Worm (Caenorhabditis elegans) whole organism, L3 larva: ENCODE data around the gene E02H9.6.
"Not testable (repeated sequence)": the region's sequence is repeated elsewhere in the genome, so short reads cannot be mapped to it uniquely, and the experiment has no call there.

Experiments
- R02D3.7 ChIP-seq: fragments of 150-350 bp; optimal IDR thresholded peaks from 2 replicates; lab custom pipeline; 2014; ENCODE audit warnings: missing biosample characterization, missing genetic modification characterization
- aly-2 ChIP-seq: fragments of 150-350 bp; optimal IDR thresholded peaks from 2 replicates; lab custom pipeline; 2014; ENCODE audit warnings: missing biosample characterization, missing genetic modification characterization
- ama-1 ChIP-seq: fragments of 150-350 bp; optimal IDR thresholded peaks from 2 replicates; lab custom pipeline; 2018
- ceh-28 ChIP-seq: fragments of 150-350 bp; optimal IDR thresholded peaks from 2 replicates; lab custom pipeline; 2014; ENCODE audit warnings: missing biosample characterization, missing genetic modification reagents, missing genetic modification characterization
- ceh-82 ChIP-seq: fragments of 150-350 bp; optimal IDR thresholded peaks from 2 replicates; lab custom pipeline; 2014; ENCODE audit warnings: missing biosample characterization, missing genetic modification characterization
- daf-12 ChIP-seq: fragments of 150-350 bp; optimal IDR thresholded peaks from 2 replicates; lab custom pipeline; 2014; ENCODE audit warnings: missing biosample characterization, missing genetic modification reagents, missing genetic modification characterization
- egl-5 ChIP-seq: fragments of 150-350 bp; optimal IDR thresholded peaks from 2 replicates; lab custom pipeline; 2017; ENCODE audit warnings: missing biosample characterization, missing genetic modification reagents, missing genetic modification characterization, inconsistent platforms
- elt-1 ChIP-seq: fragments of 150-350 bp; optimal IDR thresholded peaks from 2 replicates; lab custom pipeline; 2014; ENCODE audit warnings: missing biosample characterization, missing genetic modification characterization
- eor-1 ChIP-seq, 2 experiments: fragments of 150-350 bp; optimal IDR thresholded peaks; 2 replicates each; lab custom pipeline; 2014 to 2018; ENCODE audit warnings: missing biosample characterization in 2 of 2, missing genetic modification characterization in 2 of 2
- fkh-10 ChIP-seq: sonication (generic microtip); optimal IDR thresholded peaks from 2 replicates; lab custom pipeline; 2017; ENCODE audit warnings: missing biosample characterization, missing genetic modification reagents, missing genetic modification characterization
- fos-1 ChIP-seq: fragments of 150-350 bp; optimal IDR thresholded peaks from 2 replicates; lab custom pipeline; 2014; ENCODE audit warnings: missing biosample characterization, missing genetic modification characterization
- hmg-11 ChIP-seq: sonication (generic microtip); optimal IDR thresholded peaks from 2 replicates; lab custom pipeline; 2016; ENCODE audit warnings: missing genetic modification characterization, missing compliant biosample characterization
- lin-39 ChIP-seq: fragments of 150-350 bp; optimal IDR thresholded peaks from 2 replicates; lab custom pipeline; 2018; ENCODE audit warnings: missing biosample characterization, missing genetic modification reagents, missing genetic modification characterization
- lsy-12 ChIP-seq: sonication (generic microtip); optimal IDR thresholded peaks from 2 replicates; lab custom pipeline; 2016; ENCODE audit warnings: mild to moderate bottlenecking, missing genetic modification characterization, missing compliant biosample characterization
- mml-1 ChIP-seq: fragments of 150-350 bp; sonication (generic microtip); optimal IDR thresholded peaks from 3 replicates; lab custom pipeline; 2014; ENCODE audit warnings: missing biosample characterization, missing genetic modification characterization
- nfya-1 ChIP-seq: sonication (generic microtip); optimal IDR thresholded peaks from 2 replicates; lab custom pipeline; 2017; ENCODE audit warnings: missing genetic modification characterization, mild to moderate bottlenecking, missing compliant biosample characterization, antibody characterized with exemption, moderate library complexity; ENCODE audit not compliant: insufficient read depth
- nhr-11 ChIP-seq: fragments of 150-350 bp; optimal IDR thresholded peaks from 2 replicates; lab custom pipeline; 2014; ENCODE audit warnings: missing biosample characterization, missing genetic modification characterization
- nhr-12 ChIP-seq: fragments of 150-350 bp; optimal IDR thresholded peaks from 2 replicates; lab custom pipeline; 2014; ENCODE audit warnings: missing biosample characterization, missing genetic modification characterization
- nhr-23 ChIP-seq: fragments of 150-350 bp; optimal IDR thresholded peaks from 2 replicates; lab custom pipeline; 2014; ENCODE audit warnings: missing biosample characterization, missing genetic modification reagents, missing genetic modification characterization
- nhr-237 ChIP-seq: fragments of 150-350 bp; optimal IDR thresholded peaks from 2 replicates; lab custom pipeline; 2014; ENCODE audit warnings: missing biosample characterization, missing genetic modification characterization
- nhr-25 ChIP-seq: sonication (generic microtip); optimal IDR thresholded peaks from 2 replicates; lab custom pipeline; 2017; ENCODE audit warnings: missing biosample characterization, missing genetic modification characterization
- nhr-28 ChIP-seq: fragments of 150-350 bp; optimal IDR thresholded peaks from 2 replicates; lab custom pipeline; 2014; ENCODE audit warnings: missing biosample characterization, missing genetic modification characterization
- nhr-43 ChIP-seq: sonication (generic microtip); optimal IDR thresholded peaks from 2 replicates; lab custom pipeline; 2016; ENCODE audit warnings: mild to moderate bottlenecking, missing genetic modification characterization, missing compliant biosample characterization; ENCODE audit not compliant: poor library complexity, severe bottlenecking
- nhr-67 ChIP-seq: fragments of 150-350 bp; optimal IDR thresholded peaks from 2 replicates; lab custom pipeline; 2014; ENCODE audit warnings: missing biosample characterization, missing genetic modification characterization
- nhr-76 ChIP-seq: fragments of 150-350 bp; sonication (generic microtip); optimal IDR thresholded peaks from 5 replicates; lab custom pipeline; 2014; ENCODE audit warnings: missing biosample characterization, missing genetic modification characterization
- pqm-1 ChIP-seq: fragments of 150-350 bp; optimal IDR thresholded peaks from 2 replicates; lab custom pipeline; 2017; ENCODE audit warnings: missing biosample characterization, missing genetic modification characterization, inconsistent platforms
- skn-1 ChIP-seq: fragments of 150-350 bp; optimal IDR thresholded peaks from 2 replicates; lab custom pipeline; 2014; ENCODE audit warnings: missing biosample characterization, missing genetic modification characterization
- snpc-4 ChIP-seq: fragments of 150-350 bp; optimal IDR thresholded peaks from 2 replicates; lab custom pipeline; 2014; ENCODE audit warnings: missing biosample characterization, missing genetic modification characterization
- unc-39 ChIP-seq: sonication (generic microtip); optimal IDR thresholded peaks from 4 replicates; lab custom pipeline; 2017; ENCODE audit warnings: missing biosample characterization, missing genetic modification characterization
- unc-62 ChIP-seq: fragments of 150-350 bp; sonication (generic microtip); optimal IDR thresholded peaks from 4 replicates; lab custom pipeline; 2014; ENCODE audit warnings: missing biosample characterization, missing genetic modification reagents, missing genetic modification characterization
- zag-1 ChIP-seq: fragments of 150-350 bp; optimal IDR thresholded peaks from 2 replicates; lab custom pipeline; 2014; ENCODE audit warnings: missing biosample characterization, missing genetic modification characterization
- ztf-11 ChIP-seq: fragments of 150-350 bp; optimal IDR thresholded peaks from 2 replicates; lab custom pipeline; 2014; ENCODE audit warnings: missing biosample characterization, missing genetic modification characterization
- ztf-4 ChIP-seq: fragments of 150-350 bp; optimal IDR thresholded peaks from 2 replicates; lab custom pipeline; 2014; ENCODE audit warnings: missing biosample characterization, missing genetic modification characterization

Gene E02H9.6

DNA sequence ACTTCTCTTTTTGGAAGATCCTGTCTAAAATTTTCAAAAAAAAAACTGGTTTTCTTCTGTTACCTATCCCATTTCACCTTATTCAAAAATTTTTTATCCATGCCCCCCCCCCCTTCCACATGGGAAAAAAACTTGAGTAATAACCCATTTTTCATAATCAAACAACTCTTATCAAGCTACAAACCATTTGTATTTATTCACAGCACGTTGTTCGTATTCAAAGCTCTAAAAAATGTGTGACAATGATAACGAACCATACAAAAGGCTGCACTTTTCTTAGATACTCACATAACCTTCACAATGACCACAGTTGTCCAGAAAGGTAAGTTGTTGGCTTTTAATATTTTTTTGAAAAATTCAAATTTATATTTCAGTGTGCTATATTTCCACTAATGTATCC lies at the start of gene E02H9.6:
Gene E02H9.6 (plus strand): TSS at position 301 of the 400 bp plus-strand sequence.
- not testable (repeated sequence) for TF ChIP-seq snpc-4; aly-2 (tag; lab: Kevin White, UChicago); nhr-67
- TF ChIP-seq, all 47 proteins: peak for 0; not testable (repeated sequence) for 47

ce11 chrIII:2386483-2386882 lies 49.4 kb upstream of the E02H9.6 start, which contains the start of gene H14E04.3:
Gene H14E04.3, minus strand, starts transcription at chrIII:2386583.
- TF ChIP-seq ceh-82, result no peak
- no peak for TF ChIP-seq unc-39
- no peak for TF ChIP-seq daf-12
- no peak for TF ChIP-seq aly-2 (tag; lab: Kevin White, UChicago)
- TF ChIP-seq nhr-25 (tag; lab: Kevin White, UChicago), result no peak
- no peak for TF ChIP-seq nhr-43 (tag; lab: Kevin White, UChicago)
- TF ChIP-seq fkh-10 (GFP tag; lab: Kevin White, UChicago), result no peak
- no peak for TF ChIP-seq fos-1
- no peak for TF ChIP-seq nhr-67
- no peak for TF ChIP-seq ztf-11 (tag; lab: Kevin White, UChicago)
- TF ChIP-seq ztf-4 (tag; lab: Kevin White, UChicago), result no peak
- TF ChIP-seq egl-5, result no peak
- TF ChIP-seq unc-62, result no peak
- TF ChIP-seq elt-1 (tag; lab: Kevin White, UChicago), result no peak
- no peak for TF ChIP-seq zag-1 (tag; lab: Kevin White, UChicago)
- no peak for TF ChIP-seq nfya-1 (tag; lab: Kevin White, UChicago)
- TF ChIP-seq nhr-28 (tag; lab: Kevin White, UChicago), result no peak
- no peak for TF ChIP-seq eor-1 (tag; optimal IDR thresholded peaks at IDR 0.05; lab: Kevin White, UChicago)
- no peak for TF ChIP-seq ama-1 (lab: Kevin White, UChicago)
- TF ChIP-seq, all 47 proteins: peak for 0

DNA sequence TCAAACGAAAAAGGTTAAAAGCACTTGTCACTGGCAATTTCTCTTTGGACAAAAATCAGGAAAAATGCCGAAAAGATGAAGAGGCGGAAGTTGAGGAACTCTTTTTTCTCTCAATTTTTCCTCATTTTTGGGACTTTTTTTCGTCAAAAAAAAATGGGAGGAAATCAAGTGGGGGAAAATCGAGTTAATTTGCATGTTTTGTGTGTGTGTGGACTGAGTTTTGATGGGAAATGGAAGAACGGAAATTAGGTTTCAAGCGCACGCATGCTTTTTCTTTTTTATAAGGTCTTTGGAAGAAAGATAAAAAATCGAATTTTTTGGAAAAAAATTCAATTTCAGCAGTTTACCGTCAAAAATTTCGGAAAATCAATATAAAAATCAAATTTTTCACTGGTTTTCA lies 44.2 kb upstream of the E02H9.6 start:
- peak; percentile 85 for TF ChIP-seq fkh-10 (GFP tag; lab: Kevin White, UChicago)
- TF ChIP-seq ztf-4 (tag; lab: Kevin White, UChicago), result no peak
- no peak for TF ChIP-seq nfya-1 (tag; lab: Kevin White, UChicago)
- TF ChIP-seq hmg-11 (tag; lab: Kevin White, UChicago), result no peak
- TF ChIP-seq ceh-28, result no peak

DNA sequence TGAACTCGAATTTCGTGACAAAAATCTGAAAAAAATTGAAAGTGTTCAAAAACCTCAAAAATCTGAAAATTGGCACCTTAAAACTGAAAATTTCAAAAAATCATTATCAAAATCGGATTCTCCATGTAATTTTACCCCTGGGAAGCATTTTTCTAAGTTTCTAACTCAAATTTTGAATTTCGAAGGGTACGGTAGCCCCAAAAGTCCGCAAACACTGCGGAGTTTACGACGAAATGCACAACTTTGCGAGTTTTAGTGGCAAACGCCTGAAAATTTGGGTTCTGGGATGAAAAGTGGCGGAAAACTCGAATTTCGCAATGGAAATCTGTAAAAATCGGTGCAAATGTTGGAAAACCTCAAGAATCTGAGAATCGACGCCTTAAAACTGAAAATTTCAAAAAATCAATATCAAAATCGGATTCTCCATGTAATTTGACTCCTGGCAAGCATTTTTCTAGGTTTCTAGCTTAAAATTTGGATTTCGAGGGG lies 42.2 kb upstream of the E02H9.6 start:
- TF ChIP-seq lin-39 (tag; lab: Kevin White, UChicago) (no peak), zag-1 (tag; lab: Kevin White, UChicago) (no peak), nhr-11 (tag; lab: Kevin White, UChicago) (no peak), pqm-1 (no peak), hmg-11 (tag; lab: Kevin White, UChicago) (no peak), ceh-28 (no peak), R02D3.7 (tag; lab: Kevin White, UChicago) (no peak), lsy-12 (no peak), skn-1 (tag; lab: Kevin White, UChicago) (no peak), nhr-23 (tag; lab: Kevin White, UChicago) (no peak), nhr-237 (tag; lab: Kevin White, UChicago) (no peak), nfya-1 (tag; lab: Kevin White, UChicago) (no peak), mml-1 (tag; lab: Kevin White, UChicago) (no peak), eor-1 (tag; optimal IDR thresholded peaks at IDR 0.05; lab: Kevin White, UChicago) (no peak), nhr-12 (tag; lab: Kevin White, UChicago) (no peak), ztf-4 (tag; lab: Kevin White, UChicago) (no peak), nhr-76 (no peak)
- TF ChIP-seq, all 47 proteins: peak for 0
